Fruit fly (Drosophila melanogaster) S2 (cell line): Measurements from ENCODE around the gene CG9698.

Source experiments
- CG8478 ChIP-seq: fragments of >200 bp; optimal IDR thresholded peaks from 2 replicates; lab custom pipeline; 2018
- CTCF ChIP-seq, 2 experiments: fragments of >200 bp; optimal IDR thresholded peaks; 2 replicates each; lab custom pipeline; 2018

CG9698 gene

dm6 chr3R:30536919-30537318 is 22.3 kb downstream of the CG9698 start:
- TF ChIP-seq CG8478 (lab: Kevin White, UChicago) (no peak), CTCF (optimal IDR thresholded peaks at IDR 0.05; lab: Kevin White, UChicago) (no peak)

dm6 chr3R:30540196-30540595 is 25.6 kb downstream of the CG9698 start:
- no peak for TF ChIP-seq CG8478 (lab: Kevin White, UChicago)
- TF ChIP-seq CTCF (optimal IDR thresholded peaks at IDR 0.05; lab: Kevin White, UChicago), result no peak

- TF ChIP-seq CTCF (optimal IDR thresholded peaks at IDR 0.05; lab: Kevin White, UChicago) (no peak), CG8478 (lab: Kevin White, UChicago) (no peak)
Measured at dm6 chr3R:30541469-30541868, 26.9 kb downstream of the CG9698 start.

- TF ChIP-seq CTCF (optimal IDR thresholded peaks at IDR 0.05; lab: Kevin White, UChicago), result no peak
Measured at dm6 chr3R:30544974-30545373, 30.4 kb downstream of the CG9698 start.

- TF ChIP-seq CTCF (optimal IDR thresholded peaks at IDR 0.05; lab: Kevin White, UChicago) (no peak), CG8478 (lab: Kevin White, UChicago) (no peak)
Measured at dm6 chr3R:30550044-30550443, 35.5 kb downstream of the CG9698 start.

dm6 chr3R:30552548-30552947 is 38.0 kb downstream of the CG9698 start:
- TF ChIP-seq CTCF (optimal IDR thresholded peaks at IDR 0.05; lab: Kevin White, UChicago) (no peak), CG8478 (lab: Kevin White, UChicago) (no peak)

- TF ChIP-seq CG8478 (lab: Kevin White, UChicago) (no peak), CTCF (optimal IDR thresholded peaks at IDR 0.05; lab: Kevin White, UChicago) (no peak)
Measured at dm6 chr3R:30560070-30560469, 45.5 kb downstream of the CG9698 start, which contains the start of gene CG34155. Gene CG34155 (minus strand): TSS chr3R:30560199.

- TF ChIP-seq CG8478 (lab: Kevin White, UChicago) (no peak), CTCF (optimal IDR thresholded peaks at IDR 0.05; lab: Kevin White, UChicago) (no peak)
Measured at dm6 chr3R:30561207-30561606, 46.6 kb downstream of the CG9698 start.

- TF ChIP-seq CTCF (optimal IDR thresholded peaks at IDR 0.05; lab: Kevin White, UChicago) (no peak), CG8478 (lab: Kevin White, UChicago) (no peak)
Measured at dm6 chr3R:30562733-30563259, 48.2 kb downstream of the CG9698 start.

dm6 chr3R:30563260-30564080 is 48.9 kb downstream of the CG9698 start:
- TF ChIP-seq CG8478 (lab: Kevin White, UChicago) (no peak), CTCF (optimal IDR thresholded peaks at IDR 0.05; lab: Kevin White, UChicago) (no peak)

dm6 chr3R:30564479-30564878 is 49.9 kb downstream of the CG9698 start:
- no peak for TF ChIP-seq CG8478 (lab: Kevin White, UChicago)
- no peak for TF ChIP-seq CTCF (optimal IDR thresholded peaks at IDR 0.05; lab: Kevin White, UChicago)

- no peak for TF ChIP-seq CG8478 (lab: Kevin White, UChicago)
- TF ChIP-seq CTCF (optimal IDR thresholded peaks at IDR 0.05; lab: Kevin White, UChicago), result no peak
Measured at dm6 chr3R:30566181-30566902, 51.8 kb downstream of the CG9698 start.
